Worm (Caenorhabditis elegans) whole organism, L4 larva: Measurements from ENCODE around the gene ZK1128.1.

Experiments used
- F37D6.2 ChIP-seq: sonication (generic microtip); optimal IDR thresholded peaks from 2 replicates; lab custom pipeline; 2016; ENCODE audit warnings: mild to moderate bottlenecking, missing genetic modification characterization, missing compliant biosample characterization
- F44E2.7 ChIP-seq: fragments of 200-800 bp; sonication (Bioruptor generic); IDR thresholded peaks from 2 replicates; pipeline ENCODE4 v2.1.2; 2022; ENCODE audit warnings: missing genetic modification characterization, missing compliant biosample characterization
- T26A8.4 ChIP-seq: fragments of 200-800 bp; sonication (Bioruptor generic); IDR thresholded peaks from 2 replicates; pipeline ENCODE4 v1.3.6; 2022; ENCODE audit warnings: missing genetic modification characterization, missing compliant biosample characterization
- Y5F2A.4 ChIP-seq: fragments of 200-800 bp; sonication (Bioruptor generic); optimal IDR thresholded peaks from 2 replicates; lab custom pipeline; 2018; ENCODE audit warnings: mild to moderate bottlenecking, missing genetic modification characterization, missing compliant biosample characterization
- aha-1 ChIP-seq: fragments of 150-350 bp; peaks from one replicate; lab custom pipeline; 2014; ENCODE audit warnings: missing biosample characterization, missing genetic modification characterization
- ceh-32 ChIP-seq: sonication (generic microtip); optimal IDR thresholded peaks from 2 replicates; lab custom pipeline; 2016; ENCODE audit warnings: mild to moderate bottlenecking, missing genetic modification characterization, missing compliant biosample characterization; ENCODE audit not compliant: poor library complexity
- ceh-62 ChIP-seq: sonication (generic microtip); optimal IDR thresholded peaks from 2 replicates; lab custom pipeline; 2017; ENCODE audit warnings: missing biosample characterization, missing genetic modification characterization
- daf-12 ChIP-seq: fragments of 150-350 bp; optimal IDR thresholded peaks from 2 replicates; lab custom pipeline; 2014; ENCODE audit warnings: missing biosample characterization, missing genetic modification reagents, missing genetic modification characterization
- dpl-1 ChIP-seq: fragments of 150-350 bp; optimal IDR thresholded peaks from 2 replicates; lab custom pipeline; 2014; ENCODE audit warnings: missing biosample characterization, missing genetic modification reagents, missing genetic modification characterization
- duxl-1 ChIP-seq: sonication (generic microtip); optimal IDR thresholded peaks from 2 replicates; lab custom pipeline; 2016; ENCODE audit warnings: mild to moderate bottlenecking, missing genetic modification characterization, moderate library complexity, missing compliant biosample characterization; ENCODE audit not compliant: poor library complexity
- fos-1 ChIP-seq: fragments of 150-350 bp; optimal IDR thresholded peaks from 2 replicates; lab custom pipeline; 2014; ENCODE audit warnings: missing biosample characterization, missing genetic modification characterization
- hlh-30 ChIP-seq: sonication (generic microtip); optimal IDR thresholded peaks from 2 replicates; lab custom pipeline; 2017; ENCODE audit warnings: antibody characterized with exemption, mild to moderate bottlenecking, missing genetic modification characterization, missing compliant biosample characterization; ENCODE audit not compliant: insufficient read depth
- hmg-1.1 ChIP-seq: fragments of 200-800 bp; sonication (Bioruptor generic); IDR thresholded peaks from 2 replicates; pipeline ENCODE4 v1.3.6; 2022; ENCODE audit warnings: missing genetic modification reagents, missing genetic modification characterization, missing compliant biosample characterization
- lin-13 ChIP-seq: fragments of 150-350 bp; optimal IDR thresholded peaks from 2 replicates; lab custom pipeline; 2014; ENCODE audit warnings: missing biosample characterization, missing genetic modification reagents, missing genetic modification characterization
- lin-38 ChIP-seq: fragments of 200-800 bp; sonication (Bioruptor generic); IDR thresholded peaks from 2 replicates; pipeline ENCODE4 v1.3.6; 2022; ENCODE audit warnings: missing genetic modification reagents, missing genetic modification characterization, missing compliant biosample characterization
- lin-39 ChIP-seq: fragments of 150-350 bp; optimal IDR thresholded peaks from 2 replicates; lab custom pipeline; 2014; ENCODE audit warnings: missing biosample characterization, missing genetic modification reagents, missing genetic modification characterization
- lir-3 ChIP-seq: sonication (generic microtip); optimal IDR thresholded peaks from 2 replicates; lab custom pipeline; 2016; ENCODE audit warnings: mild to moderate bottlenecking, missing genetic modification characterization, missing compliant biosample characterization
- lsy-2 ChIP-seq, 2 experiments: fragments of 150-350 bp in 1 of 2; sonication (generic microtip) in 1 of 2; optimal IDR thresholded peaks; 2 replicates each; lab custom pipeline; 2014 to 2017; ENCODE audit warnings: missing biosample characterization in 2 of 2, missing genetic modification characterization in 2 of 2
- mes-2 ChIP-seq: sonication (generic microtip); optimal IDR thresholded peaks from 2 replicates; lab custom pipeline; 2016; ENCODE audit warnings: missing genotype, mild to moderate bottlenecking, missing genetic modification characterization, missing compliant biosample characterization; ENCODE audit not compliant: poor library complexity, severe bottlenecking
- nhr-42 ChIP-seq: fragments of 200-800 bp; sonication (Bioruptor generic); IDR thresholded peaks from 2 replicates; pipeline ENCODE4 v1.3.6; 2022; ENCODE audit warnings: missing genetic modification characterization, missing compliant biosample characterization
- pha-4 ChIP-seq, 2 experiments: fragments of 150-350 bp in 1 of 2; fragments of 200-800 bp in 1 of 2; sonication (Bioruptor generic) in 1 of 2; IDR thresholded peaks in 1 of 2; optimal IDR thresholded peaks in 1 of 2; 2 replicates each; pipeline versions ENCODE4 v1.3.6 to Lab custom; 2014 to 2022; ENCODE audit warnings: missing genetic modification characterization in 2 of 2, missing genetic modification reagents in 2 of 2, missing biosample characterization in 1 of 2, missing compliant biosample characterization in 1 of 2
- saeg-2 ChIP-seq: fragments of 200-800 bp; sonication (Bioruptor generic); IDR thresholded peaks from 2 replicates; pipeline ENCODE4 v1.3.6; 2022; ENCODE audit warnings: missing genetic modification reagents, missing genetic modification characterization, missing compliant biosample characterization
- snpc-4 ChIP-seq: fragments of 150-350 bp; optimal IDR thresholded peaks from 2 replicates; lab custom pipeline; 2014; ENCODE audit warnings: missing biosample characterization, missing genetic modification characterization
- spr-1 ChIP-seq: sonication (generic microtip); optimal IDR thresholded peaks from 2 replicates; lab custom pipeline; 2016; ENCODE audit warnings: mild to moderate bottlenecking, missing genetic modification characterization, missing compliant biosample characterization
- spr-3 ChIP-seq: fragments of 200-800 bp; sonication (Bioruptor generic); optimal IDR thresholded peaks from 2 replicates; lab custom pipeline; 2018; ENCODE audit warnings: mild to moderate bottlenecking, missing genetic modification characterization, missing compliant biosample characterization
- tra-1 ChIP-seq: fragments of 200-800 bp; sonication (Bioruptor generic); IDR thresholded peaks from 2 replicates; pipeline ENCODE4 v1.3.6; 2022; ENCODE audit warnings: missing genetic modification reagents, missing genetic modification characterization, missing compliant biosample characterization
- unc-62 ChIP-seq, 3 experiments: fragments of 150-350 bp in 1 of 3; sonication (generic microtip); optimal IDR thresholded peaks in 2 of 3; peaks in 1 of 3; 1 replicate in 1 of 3; 2 replicates in 2 of 3; lab custom pipeline; 2014 to 2017; ENCODE audit warnings: missing biosample characterization in 3 of 3, missing genetic modification characterization in 3 of 3, missing genetic modification reagents in 3 of 3, missing genotype in 1 of 3
- vab-7 ChIP-seq: fragments of 200-800 bp; sonication (Bioruptor generic); IDR thresholded peaks from 2 replicates; pipeline ENCODE4 v1.3.6; 2022; ENCODE audit warnings: missing genetic modification reagents, missing genetic modification characterization, missing compliant biosample characterization
- zfp-3 ChIP-seq: fragments of 200-800 bp; sonication (Bioruptor generic); conservative IDR thresholded peaks from 2 replicates; pipeline ENCODE4 v1.3.6; 2022; ENCODE audit warnings: missing genetic modification reagents, missing genetic modification characterization, missing compliant biosample characterization
- zip-2 ChIP-seq: fragments of 150-350 bp; optimal IDR thresholded peaks from 2 replicates; lab custom pipeline; 2014; ENCODE audit warnings: missing biosample characterization, missing genetic modification characterization
- ztf-7 ChIP-seq: fragments of 150-350 bp; optimal IDR thresholded peaks from 2 replicates; lab custom pipeline; 2014; ENCODE audit warnings: missing biosample characterization, missing genetic modification characterization

The ZK1128.1 gene

DNA sequence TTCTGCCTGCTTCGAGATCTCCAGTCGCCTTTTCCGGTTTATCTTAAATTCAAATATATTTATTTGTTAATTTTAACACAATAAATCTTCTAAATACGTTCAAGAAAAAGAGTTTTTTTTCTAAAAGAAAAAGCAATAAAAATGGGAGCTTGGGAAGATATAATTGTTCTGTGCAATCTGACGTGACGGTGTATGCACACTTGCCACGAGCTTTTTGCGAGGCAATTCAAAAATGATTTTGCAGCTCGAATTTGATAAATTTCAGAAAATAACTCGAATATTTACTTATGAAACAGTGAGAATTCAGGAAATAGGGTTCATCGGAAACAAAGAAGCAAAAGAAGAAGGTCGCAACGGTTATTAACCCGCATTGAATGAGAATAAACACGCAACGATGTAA is 21.5 kb downstream of the ZK1128.1 start:
- TF ChIP-seq hmg-1.1 (GFP tag; lab: Robert Waterston, UW) (no peak), zfp-3 (GFP tag; lab: Robert Waterston, UW) (no peak), ceh-32 (tag; lab: Kevin White, UChicago) (no peak), mes-2 (tag; lab: Kevin White, UChicago) (peak; percentile 58), lsy-2 (tag; optimal IDR thresholded peaks at IDR 0.05; lab: Kevin White, UChicago) (peak in 1 of 2 experiments; percentile 47), hlh-30 (tag; lab: Kevin White, UChicago) (peak; percentile 11), dpl-1 (GFP tag; lab: Kevin White, UChicago) (peak; percentile 69), lin-38 (0 out of 2 replicates have a peak, but pooled peaks have one; percentile 21)

ce11 chrIII:10090685-10091084 is 23.9 kb downstream of the ZK1128.1 start, which contains the start of gene gtf-2H2C:
gtf-2H2C (minus strand) TSS chrIII:10090785.
- TF ChIP-seq pha-4 (GFP tag; IDR thresholded peaks at IDR 0.05; lab: Robert Waterston, UW): peak; percentile 7; the same call in 1 of the 2 replicates
- TF ChIP-seq pha-4 (tag; optimal IDR thresholded peaks at IDR 0.05; lab: Kevin White, UChicago): no peak
- no peak for TF ChIP-seq snpc-4 (tag; lab: Kevin White, UChicago)

DNA sequence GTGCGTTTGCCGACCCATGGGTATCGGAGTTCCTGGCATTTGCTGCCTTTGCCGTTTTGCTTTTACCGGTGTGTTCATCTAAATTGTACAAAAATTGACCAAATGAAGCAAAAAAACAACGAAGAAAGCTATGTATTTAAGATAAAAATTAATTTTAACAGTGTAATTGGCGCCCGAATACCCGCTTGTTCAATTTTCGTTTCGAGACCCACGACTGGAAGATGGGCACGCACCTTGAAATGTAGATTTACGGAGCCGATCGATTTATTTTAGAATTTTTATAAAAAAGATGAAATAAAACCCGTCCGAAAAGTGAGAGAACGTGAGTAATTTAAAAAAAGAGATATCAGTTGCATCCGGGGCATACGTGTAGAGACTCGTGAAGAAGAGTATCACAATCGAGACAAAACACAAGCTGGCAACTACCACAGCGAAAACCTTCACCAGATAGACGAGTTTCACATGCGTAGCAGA is 26.0 kb downstream of the ZK1128.1 start, which contains the start of gene hal-2:
TSS of gene hal-2 (minus strand) at position 424 of the 474 bp plus-strand sequence.
- TF ChIP-seq zfp-3 (GFP tag; lab: Robert Waterston, UW) (no peak), lin-38 (no peak), F37D6.2 (tag; lab: Kevin White, UChicago) (no peak), spr-1 (no peak), hlh-30 (tag; lab: Kevin White, UChicago) (no peak), lin-39 (tag; lab: Kevin White, UChicago) (no peak), saeg-2 (GFP tag; lab: Robert Waterston, UW) (no peak), lir-3 (tag; lab: Kevin White, UChicago) (no peak)
- TF ChIP-seq, all 104 proteins: peak for 0

DNA sequence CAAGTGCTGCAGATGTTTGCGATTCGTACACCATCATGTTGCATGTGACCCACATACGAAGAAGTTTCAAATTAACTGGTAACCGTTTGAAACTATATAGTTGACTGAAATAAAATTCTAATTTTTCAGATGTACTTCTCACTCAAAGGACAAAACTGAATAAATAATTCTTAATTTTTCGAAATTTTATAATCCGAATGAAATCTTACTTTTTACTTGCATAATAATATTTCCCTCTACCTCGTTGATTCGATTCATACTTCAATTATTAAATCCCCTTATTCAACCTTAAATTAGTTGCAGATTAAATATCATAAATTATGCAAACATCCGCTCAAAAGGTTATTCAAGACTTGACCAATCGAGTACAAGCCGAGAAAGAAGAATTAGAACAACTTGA is 28.6 kb downstream of the ZK1128.1 start, which contains the start of gene T16H12.2:
TSS of gene T16H12.2 (plus strand) at position 301 of the 400 bp plus-strand sequence.
- TF ChIP-seq zip-2 (tag; lab: Kevin White, UChicago) (no peak), nhr-42 (GFP tag; lab: Robert Waterston, UW) (no peak), duxl-1 (tag; lab: Kevin White, UChicago) (no peak), T26A8.4 (GFP tag; lab: Robert Waterston, UW) (no peak), vab-7 (GFP tag; lab: Robert Waterston, UW) (no peak), spr-3 (no peak), zfp-3 (GFP tag; lab: Robert Waterston, UW) (no peak), Y5F2A.4 (GFP tag; lab: Kevin White, UChicago) (no peak), lin-13 (no peak), tra-1 (GFP tag; lab: Robert Waterston, UW) (no peak), ceh-62 (no peak), daf-12 (tag; lab: Kevin White, UChicago) (no peak), fos-1 (tag; lab: Kevin White, UChicago) (no peak), F44E2.7 (no peak), unc-62 (GFP tag; optimal IDR thresholded peaks at IDR 0.05 in 1 of 2; lab: Kevin White, UChicago) (no peak), unc-62 (tag; optimal IDR thresholded peaks at IDR 0.05; lab: Kevin White, UChicago) (no peak)

DNA sequence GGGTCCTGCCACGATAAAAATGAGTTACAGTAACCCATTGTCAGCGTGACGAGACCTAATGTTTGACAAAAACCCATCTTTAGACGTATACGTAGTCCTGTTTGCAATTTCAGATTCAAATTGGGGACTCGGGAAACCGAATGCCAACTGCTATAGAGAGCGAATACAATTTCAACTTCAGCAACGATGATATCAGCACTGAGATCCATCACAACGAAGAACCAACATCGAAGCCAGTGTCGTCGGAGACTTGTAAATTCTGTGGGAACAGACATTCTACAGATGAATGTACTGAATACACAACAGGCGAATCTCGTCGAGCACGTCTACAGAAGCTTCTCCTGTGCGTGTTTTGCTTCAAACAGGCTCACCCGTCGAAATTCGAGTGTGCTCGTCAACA is 29.0 kb downstream of the ZK1128.1 start:
- no peak for TF ChIP-seq spr-1
- TF ChIP-seq ztf-7 (tag; lab: Kevin White, UChicago): no peak
- peak in 1 of 2 experiments; percentile 22 for TF ChIP-seq unc-62 (GFP tag; optimal IDR thresholded peaks at IDR 0.05 in 1 of 2; lab: Kevin White, UChicago)
- TF ChIP-seq unc-62 (tag; optimal IDR thresholded peaks at IDR 0.05; lab: Kevin White, UChicago): no peak
- no peak for TF ChIP-seq hmg-1.1 (GFP tag; lab: Robert Waterston, UW)
- no peak for TF ChIP-seq nhr-42 (GFP tag; lab: Robert Waterston, UW)
- TF ChIP-seq snpc-4 (tag; lab: Kevin White, UChicago): no peak
- peak; percentile 91 for TF ChIP-seq aha-1 (tag; lab: Kevin White, UChicago)
- TF ChIP-seq, all 104 proteins: peak for 2
